Worm (Caenorhabditis elegans) whole organism, L2 larva: ENCODE data around the gene T18D3.5.

Source experiments
- C34F6.9 ChIP-seq: fragments of 150-350 bp; optimal IDR thresholded peaks from 2 replicates; lab custom pipeline; 2014; ENCODE audit warnings: missing biosample characterization, missing genetic modification characterization
- F13H6.1 ChIP-seq: sonication (generic microtip); optimal IDR thresholded peaks from 2 replicates; lab custom pipeline; 2016; ENCODE audit warnings: missing genetic modification characterization, missing compliant biosample characterization
- Y55F3AM.14 ChIP-seq: fragments of 200-800 bp; sonication (Bioruptor generic); optimal IDR thresholded peaks from 2 replicates; lab custom pipeline; 2018; ENCODE audit warnings: mild to moderate bottlenecking, missing genetic modification characterization, missing compliant biosample characterization
- ZK546.5 ChIP-seq: sonication (generic microtip); optimal IDR thresholded peaks from 2 replicates; lab custom pipeline; 2017; ENCODE audit warnings: missing biosample characterization, missing genetic modification characterization
- alr-1 ChIP-seq: fragments of 150-350 bp; optimal IDR thresholded peaks from 2 replicates; lab custom pipeline; 2014; ENCODE audit warnings: missing biosample characterization, missing genetic modification characterization
- aly-2 ChIP-seq: fragments of 150-350 bp; optimal IDR thresholded peaks from 2 replicates; lab custom pipeline; 2014; ENCODE audit warnings: missing biosample characterization, missing genetic modification characterization
- ama-1 ChIP-seq: fragments of 150-350 bp; optimal IDR thresholded peaks from 2 replicates; lab custom pipeline; 2018; ENCODE audit warnings: inconsistent platforms
- blmp-1 ChIP-seq: sonication (generic microtip); optimal IDR thresholded peaks from 2 replicates; lab custom pipeline; 2017; ENCODE audit warnings: missing genetic modification characterization, mild to moderate bottlenecking, missing compliant biosample characterization, antibody characterized with exemption, moderate library complexity; ENCODE audit not compliant: insufficient read depth
- ceh-16 ChIP-seq: fragments of 150-350 bp; optimal IDR thresholded peaks from 2 replicates; lab custom pipeline; 2014; ENCODE audit warnings: missing biosample characterization, missing genetic modification characterization
- ceh-82 ChIP-seq: fragments of 150-350 bp; optimal IDR thresholded peaks from 2 replicates; lab custom pipeline; 2014; ENCODE audit warnings: missing biosample characterization, missing genetic modification characterization
- crh-2 ChIP-seq: sonication (generic microtip); optimal IDR thresholded peaks from 2 replicates; lab custom pipeline; 2017; ENCODE audit warnings: missing biosample characterization, missing genetic modification characterization
- dmd-4 ChIP-seq: sonication (generic microtip); optimal IDR thresholded peaks from 2 replicates; lab custom pipeline; 2017; ENCODE audit warnings: missing biosample characterization, missing genetic modification characterization
- egl-27 ChIP-seq: sonication (generic microtip); optimal IDR thresholded peaks from 3 replicates; lab custom pipeline; 2017; ENCODE audit warnings: missing biosample characterization, missing genetic modification reagents, missing genetic modification characterization
- elt-1 ChIP-seq: fragments of 150-350 bp; optimal IDR thresholded peaks from 2 replicates; lab custom pipeline; 2014; ENCODE audit warnings: missing biosample characterization, missing genetic modification characterization
- elt-3 ChIP-seq: sonication (generic microtip); optimal IDR thresholded peaks from 2 replicates; lab custom pipeline; 2017; ENCODE audit warnings: missing biosample characterization, missing genetic modification characterization
- fos-1 ChIP-seq: fragments of 150-350 bp; optimal IDR thresholded peaks from 2 replicates; lab custom pipeline; 2014; ENCODE audit warnings: missing biosample characterization, missing genetic modification characterization
- gmeb-1 ChIP-seq: fragments of 150-350 bp; optimal IDR thresholded peaks from 2 replicates; lab custom pipeline; 2014; ENCODE audit warnings: missing biosample characterization, missing genetic modification characterization
- lin-11 ChIP-seq: fragments of 150-350 bp; sonication (generic microtip); optimal IDR thresholded peaks from 2 replicates; lab custom pipeline; 2014; ENCODE audit warnings: missing biosample characterization, missing genetic modification characterization, inconsistent platforms, mixed read lengths
- lin-13 ChIP-seq: fragments of 150-350 bp; optimal IDR thresholded peaks from 2 replicates; lab custom pipeline; 2014; ENCODE audit warnings: missing biosample characterization, missing genetic modification reagents, missing genetic modification characterization
- lin-39 ChIP-seq: fragments of 150-350 bp; optimal IDR thresholded peaks from 2 replicates; lab custom pipeline; 2014; ENCODE audit warnings: missing biosample characterization, missing genetic modification reagents, missing genetic modification characterization
- lsy-2 ChIP-seq, 2 experiments: fragments of 150-350 bp in 1 of 2; sonication (generic microtip) in 1 of 2; optimal IDR thresholded peaks; 2 replicates each; lab custom pipeline; 2014 to 2017; ENCODE audit warnings: missing biosample characterization in 2 of 2, missing genetic modification characterization in 2 of 2
- mab-5 ChIP-seq: fragments of 150-350 bp; optimal IDR thresholded peaks from 2 replicates; lab custom pipeline; 2014; ENCODE audit warnings: missing biosample characterization, missing genetic modification characterization
- mbf-1 ChIP-seq: sonication (generic microtip); optimal IDR thresholded peaks from 2 replicates; lab custom pipeline; 2017; ENCODE audit warnings: missing biosample characterization, missing genetic modification characterization
- mdl-1 ChIP-seq, 2 experiments: fragments of 150-350 bp in 1 of 2; sonication (generic microtip) in 1 of 2; optimal IDR thresholded peaks; 2 replicates each; lab custom pipeline; 2017; ENCODE audit warnings: missing biosample characterization in 2 of 2, missing genetic modification characterization in 2 of 2
- nhr-10 ChIP-seq: sonication (generic microtip); optimal IDR thresholded peaks from 2 replicates; lab custom pipeline; 2017; ENCODE audit warnings: missing biosample characterization, missing genetic modification characterization
- nhr-11 ChIP-seq: fragments of 150-350 bp; optimal IDR thresholded peaks from 2 replicates; lab custom pipeline; 2014; ENCODE audit warnings: missing biosample characterization, missing genetic modification characterization
- nhr-12 ChIP-seq: fragments of 150-350 bp; optimal IDR thresholded peaks from 2 replicates; lab custom pipeline; 2014; ENCODE audit warnings: missing biosample characterization, missing genetic modification characterization
- nhr-129 ChIP-seq: fragments of 150-350 bp; optimal IDR thresholded peaks from 2 replicates; lab custom pipeline; 2014; ENCODE audit warnings: missing biosample characterization, missing genetic modification characterization
- nhr-21 ChIP-seq: fragments of 150-350 bp; optimal IDR thresholded peaks from 2 replicates; lab custom pipeline; 2014; ENCODE audit warnings: missing biosample characterization, missing genetic modification characterization
- nhr-23 ChIP-seq: fragments of 150-350 bp; optimal IDR thresholded peaks from 2 replicates; lab custom pipeline; 2014; ENCODE audit warnings: missing biosample characterization, missing genetic modification reagents, missing genetic modification characterization
- nhr-237 ChIP-seq: fragments of 150-350 bp; optimal IDR thresholded peaks from 2 replicates; lab custom pipeline; 2014; ENCODE audit warnings: missing biosample characterization, missing genetic modification characterization
- nhr-25 ChIP-seq: fragments of 150-350 bp; sonication (generic microtip); optimal IDR thresholded peaks from 3 replicates; lab custom pipeline; 2014; ENCODE audit warnings: missing biosample characterization, missing genetic modification characterization
- nhr-6 ChIP-seq: fragments of 150-350 bp; optimal IDR thresholded peaks from 2 replicates; lab custom pipeline; 2014; ENCODE audit warnings: missing biosample characterization, missing genetic modification characterization
- peb-1 ChIP-seq: fragments of 150-350 bp; optimal IDR thresholded peaks from 2 replicates; lab custom pipeline; 2014; ENCODE audit warnings: missing biosample characterization, missing genetic modification characterization
- skn-1 ChIP-seq: sonication (generic microtip); optimal IDR thresholded peaks from 2 replicates; lab custom pipeline; 2017; ENCODE audit warnings: missing biosample characterization, missing genetic modification characterization
- sma-3 ChIP-seq: sonication (generic microtip); optimal IDR thresholded peaks from 2 replicates; lab custom pipeline; 2016; ENCODE audit warnings: missing genetic modification reagents, missing genetic modification characterization, missing compliant biosample characterization
- sma-9 ChIP-seq, 2 experiments: fragments of 150-350 bp in 1 of 2; sonication (generic microtip) in 1 of 2; optimal IDR thresholded peaks; 2 replicates each; lab custom pipeline; 2014 to 2016; ENCODE audit warnings: missing genetic modification characterization in 2 of 2, mild to moderate bottlenecking in 1 of 2, missing biosample characterization in 1 of 2, missing compliant biosample characterization in 1 of 2, missing genetic modification reagents in 1 of 2, moderate library complexity in 1 of 2
- snpc-4 ChIP-seq: fragments of 150-350 bp; optimal IDR thresholded peaks from 2 replicates; lab custom pipeline; 2014; ENCODE audit warnings: missing biosample characterization, missing genetic modification characterization
- unc-39 ChIP-seq: fragments of 150-350 bp; optimal IDR thresholded peaks from 2 replicates; lab custom pipeline; 2014; ENCODE audit warnings: missing biosample characterization, missing genetic modification characterization
- unc-55 ChIP-seq: fragments of 150-350 bp; sonication (generic microtip); optimal IDR thresholded peaks from 3 replicates; lab custom pipeline; 2014; ENCODE audit warnings: missing biosample characterization, missing genetic modification reagents, missing genetic modification characterization
- unc-62 ChIP-seq: fragments of 150-350 bp; optimal IDR thresholded peaks from 2 replicates; lab custom pipeline; 2014; ENCODE audit warnings: missing biosample characterization, missing genetic modification reagents, missing genetic modification characterization
- zag-1 ChIP-seq: fragments of 150-350 bp; optimal IDR thresholded peaks from 2 replicates; lab custom pipeline; 2014; ENCODE audit warnings: missing biosample characterization, missing genetic modification characterization
- ztf-1 ChIP-seq: fragments of 200-800 bp; sonication (Bioruptor generic); conservative IDR thresholded peaks from 2 replicates; pipeline ENCODE4 v1.3.6; 2022; ENCODE audit warnings: missing genetic modification characterization, missing compliant biosample characterization
- ztf-4 ChIP-seq: fragments of 150-350 bp; optimal IDR thresholded peaks from 2 replicates; lab custom pipeline; 2014; ENCODE audit warnings: missing biosample characterization, missing genetic modification characterization

Gene T18D3.5

ce11 chrX:12477341-12477740 is 13.7 kb downstream of the T18D3.5 start, which contains the start of gene F45E6.1:
TSS of gene F45E6.1 (minus strand) at chrX:12477441.
- TF ChIP-seq sma-3 (GFP tag; lab: Kevin White, UChicago) = no peak
- no peak for TF ChIP-seq elt-1 (tag; lab: Kevin White, UChicago)
- TF ChIP-seq unc-62 (GFP tag; lab: Kevin White, UChicago) = no peak
- TF ChIP-seq dmd-4 (tag; lab: Kevin White, UChicago) = no peak
- no peak for TF ChIP-seq nhr-21 (tag; lab: Kevin White, UChicago)
- no peak for TF ChIP-seq lin-13 (GFP tag; lab: Kevin White, UChicago)
- no peak for TF ChIP-seq nhr-129

ce11 chrX:12478465-12478864 is 14.9 kb downstream of the T18D3.5 start:
- TF ChIP-seq nhr-23 (tag; lab: Kevin White, UChicago) = no peak
- no peak for TF ChIP-seq blmp-1
- no peak for TF ChIP-seq ceh-82 (tag; lab: Kevin White, UChicago)
- TF ChIP-seq unc-55 (GFP tag; lab: Kevin White, UChicago) = no peak
- no peak for TF ChIP-seq dmd-4 (tag; lab: Kevin White, UChicago)
- no peak for TF ChIP-seq mab-5
- no peak for TF ChIP-seq nhr-129
- TF ChIP-seq, all 48 proteins: peak for 0

ce11 chrX:12479027-12479426 is 15.4 kb downstream of the T18D3.5 start:
- TF ChIP-seq mab-5 (no peak), Y55F3AM.14 (no peak), sma-9 (GFP tag; optimal IDR thresholded peaks at IDR 0.05; lab: Kevin White, UChicago) (no peak), sma-9 (tag; optimal IDR thresholded peaks at IDR 0.05; lab: Kevin White, UChicago) (no peak), peb-1 (tag; lab: Kevin White, UChicago) (no peak), nhr-10 (tag; lab: Kevin White, UChicago) (no peak), nhr-6 (no peak), fos-1 (tag; lab: Kevin White, UChicago) (no peak), unc-62 (GFP tag; lab: Kevin White, UChicago) (no peak)

ce11 chrX:12480447-12480998 is 16.9 kb downstream of the T18D3.5 start, which contains the start of gene atf-6:
TSS of gene atf-6 (plus strand) at chrX:12480948.
- TF ChIP-seq nhr-12 (tag; lab: Kevin White, UChicago) = no peak
- TF ChIP-seq crh-2 (tag; lab: Kevin White, UChicago) = peak; percentile 84
- peak; percentile 86 for TF ChIP-seq nhr-129
- TF ChIP-seq ztf-1 (GFP tag; lab: Robert Waterston, UW) = no peak
- TF ChIP-seq unc-62 (GFP tag; lab: Kevin White, UChicago) = no peak
- no peak for TF ChIP-seq nhr-11 (tag; lab: Kevin White, UChicago)
- TF ChIP-seq nhr-23 (tag; lab: Kevin White, UChicago) = no peak
- no peak for TF ChIP-seq nhr-237 (tag; lab: Kevin White, UChicago)
- TF ChIP-seq skn-1 (tag; lab: Kevin White, UChicago) = no peak
- peak; percentile 64 for TF ChIP-seq Y55F3AM.14
- TF ChIP-seq sma-9 (GFP tag; optimal IDR thresholded peaks at IDR 0.05; lab: Kevin White, UChicago) = peak; percentile 85
- TF ChIP-seq sma-9 (tag; optimal IDR thresholded peaks at IDR 0.05; lab: Kevin White, UChicago) = no peak
- peak; percentile 29 to 79 for TF ChIP-seq mdl-1 (tag; optimal IDR thresholded peaks at IDR 0.05; lab: Kevin White, UChicago)
- TF ChIP-seq nhr-6 = peak; percentile 31
- no peak for TF ChIP-seq nhr-10 (tag; lab: Kevin White, UChicago)
- peak; percentile 52 for TF ChIP-seq ceh-82 (tag; lab: Kevin White, UChicago)
- TF ChIP-seq snpc-4 = peak; percentile 37
- peak in 1 of 2 experiments; percentile 77 for TF ChIP-seq lsy-2 (tag; optimal IDR thresholded peaks at IDR 0.05; lab: Kevin White, UChicago)
- TF ChIP-seq egl-27 = peak; percentile 40
- no peak for TF ChIP-seq elt-1 (tag; lab: Kevin White, UChicago)
- no peak for TF ChIP-seq nhr-25 (tag; lab: Kevin White, UChicago)
- peak; percentile 52 for TF ChIP-seq ztf-4
- TF ChIP-seq ama-1 (lab: Kevin White, UChicago) = no peak
- peak; percentile 41 for TF ChIP-seq blmp-1
- no peak for TF ChIP-seq unc-39 (tag; lab: Kevin White, UChicago)
- TF ChIP-seq dmd-4 (tag; lab: Kevin White, UChicago) = no peak
- peak; percentile 83 for TF ChIP-seq C34F6.9 (tag; lab: Kevin White, UChicago)
- TF ChIP-seq lin-39 = no peak
- no peak for TF ChIP-seq alr-1
- TF ChIP-seq aly-2 (tag; lab: Kevin White, UChicago) = no peak
- peak; percentile 72 for TF ChIP-seq fos-1 (tag; lab: Kevin White, UChicago)
- peak; percentile 71 for TF ChIP-seq gmeb-1 (tag; lab: Kevin White, UChicago)
- peak; percentile 61 for TF ChIP-seq lin-11 (tag; lab: Kevin White, UChicago)
- no peak for TF ChIP-seq elt-3
- TF ChIP-seq peb-1 (tag; lab: Kevin White, UChicago) = peak; percentile 67
- peak; percentile 95 for TF ChIP-seq F13H6.1 (tag; lab: Kevin White, UChicago)
- TF ChIP-seq nhr-21 (tag; lab: Kevin White, UChicago) = peak; percentile 73
- no peak for TF ChIP-seq ZK546.5 (tag; lab: Kevin White, UChicago)
- peak; percentile 85 for TF ChIP-seq lin-13 (GFP tag; lab: Kevin White, UChicago)
- peak; percentile 76 for TF ChIP-seq ceh-16 (tag; lab: Kevin White, UChicago)
- TF ChIP-seq mbf-1 (tag; lab: Kevin White, UChicago) = no peak
- peak; percentile 90 for TF ChIP-seq zag-1 (tag; lab: Kevin White, UChicago)
- TF ChIP-seq mab-5 = peak; percentile 85
